Fruit fly (Drosophila melanogaster) whole organism, prepupa: ENCODE results near the gene Hsc20.

Experiments
- Blimp-1 ChIP-seq: fragments of 200-800 bp; sonication (Bioruptor generic); optimal IDR thresholded peaks from 3 replicates; lab custom pipeline; 2017; ENCODE audit warnings: missing biosample characterization, missing genetic modification characterization, mild to moderate bottlenecking, moderate library complexity, missing genetic modification reagents
- CG10631 ChIP-seq: fragments of 200-800 bp; sonication (Bioruptor generic); optimal IDR thresholded peaks from 2 replicates; lab custom pipeline; 2016; ENCODE audit warnings: missing biosample characterization, missing genetic modification characterization
- CG11902 ChIP-seq: fragments of 200-800 bp; sonication (Bioruptor generic); optimal IDR thresholded peaks from 3 replicates; lab custom pipeline; 2016; ENCODE audit warnings: missing biosample characterization, missing genetic modification characterization
- CG15336 ChIP-seq: fragments of 200-800 bp; sonication (Bioruptor generic); IDR thresholded peaks from 2 replicates; pipeline ENCODE4 v1.3.6; 2022; ENCODE audit warnings: missing biosample characterization, missing genetic modification characterization
- CG1621 ChIP-seq: fragments of 200-800 bp; sonication (Bioruptor generic); optimal IDR thresholded peaks from 3 replicates; lab custom pipeline; 2018; ENCODE audit warnings: missing biosample characterization, mild to moderate bottlenecking, missing genetic modification characterization
- CG16779 ChIP-seq: fragments of 200-800 bp; sonication (Bioruptor generic); optimal IDR thresholded peaks from 3 replicates; lab custom pipeline; 2017; ENCODE audit warnings: missing biosample characterization, mild to moderate bottlenecking, missing genetic modification characterization
- CG31627 ChIP-seq: fragments of 200-800 bp; sonication (Bioruptor generic); optimal IDR thresholded peaks from 3 replicates; lab custom pipeline; 2016; ENCODE audit warnings: missing biosample characterization, missing genetic modification characterization
- CG32006 ChIP-seq: fragments of 200-800 bp; sonication (Bioruptor generic); optimal IDR thresholded peaks from 3 replicates; lab custom pipeline; 2017; ENCODE audit warnings: missing biosample characterization, mild to moderate bottlenecking, missing genetic modification characterization
- CG34406 ChIP-seq: fragments of 200-800 bp; sonication (Bioruptor generic); optimal IDR thresholded peaks from 3 replicates; lab custom pipeline; 2016; ENCODE audit warnings: missing biosample characterization, missing genetic modification characterization
- CG3919 ChIP-seq: fragments of 200-800 bp; sonication (Bioruptor generic); optimal IDR thresholded peaks from 3 replicates; lab custom pipeline; 2016; ENCODE audit warnings: missing biosample characterization, missing genetic modification characterization
- CG4318 ChIP-seq: fragments of 200-800 bp; sonication (Bioruptor generic); optimal IDR thresholded peaks from 3 replicates; lab custom pipeline; 2017; ENCODE audit warnings: missing biosample characterization, mild to moderate bottlenecking, missing genetic modification characterization
- CG6163 ChIP-seq: fragments of 200-800 bp; sonication (Bioruptor generic); IDR thresholded peaks from 3 replicates; pipeline ENCODE4 v1.3.6; 2022; ENCODE audit warnings: missing biosample characterization, missing genetic modification characterization
- CG6276 ChIP-seq: fragments of 200-800 bp; sonication (Bioruptor generic); optimal IDR thresholded peaks from 2 replicates; lab custom pipeline; 2017; ENCODE audit warnings: missing biosample characterization, mild to moderate bottlenecking, missing genetic modification characterization
- CG6854 ChIP-seq: fragments of 200-800 bp; sonication (Bioruptor generic); optimal IDR thresholded peaks from 2 replicates; lab custom pipeline; 2017; ENCODE audit warnings: missing biosample characterization, mild to moderate bottlenecking, missing genetic modification characterization
- CG7368 ChIP-seq: fragments of 200-800 bp; sonication (Bioruptor generic); optimal IDR thresholded peaks from 3 replicates; lab custom pipeline; 2016; ENCODE audit warnings: missing biosample characterization, missing genetic modification characterization
- CG8119 ChIP-seq: fragments of 200-800 bp; sonication (Bioruptor generic); IDR thresholded peaks from 3 replicates; pipeline ENCODE4 v1.3.6; 2022; ENCODE audit warnings: missing biosample characterization, missing genetic modification characterization
- CG8319 ChIP-seq: fragments of 200-800 bp; sonication (Bioruptor generic); optimal IDR thresholded peaks from 3 replicates; lab custom pipeline; 2016; ENCODE audit warnings: missing biosample characterization, missing genetic modification characterization
- CG8632 ChIP-seq: fragments of 200-800 bp; sonication (Bioruptor generic); optimal IDR thresholded peaks from 3 replicates; lab custom pipeline; 2016; ENCODE audit warnings: missing biosample characterization, missing genetic modification characterization
- CG9139 ChIP-seq: fragments of 200-800 bp; sonication (Bioruptor generic); optimal IDR thresholded peaks from 3 replicates; lab custom pipeline; 2017; ENCODE audit warnings: missing biosample characterization, mild to moderate bottlenecking, missing genetic modification characterization
- Eip75B ChIP-seq: fragments of 200-800 bp; sonication (Bioruptor generic); optimal IDR thresholded peaks from 3 replicates; lab custom pipeline; 2016; ENCODE audit warnings: missing biosample characterization, missing genetic modification characterization
- Eip78C ChIP-seq: fragments of 200-800 bp; sonication (Bioruptor generic); peaks from one replicate; lab custom pipeline; 2016; ENCODE audit warnings: missing biosample characterization, missing genetic modification characterization
- Eip93F ChIP-seq: fragments of 200-800 bp; sonication (Bioruptor generic); optimal IDR thresholded peaks from 2 replicates; lab custom pipeline; 2016; ENCODE audit warnings: missing biosample characterization, mild to moderate bottlenecking, missing genetic modification characterization
- Ets21C ChIP-seq: fragments of 200-800 bp; sonication (Bioruptor generic); optimal IDR thresholded peaks from 3 replicates; lab custom pipeline; 2016; ENCODE audit warnings: missing biosample characterization, missing genetic modification characterization
- Ets96B ChIP-seq: fragments of 200-800 bp; optimal IDR thresholded peaks from 2 replicates; lab custom pipeline; 2019; ENCODE audit warnings: missing biosample characterization, mild to moderate bottlenecking, missing genetic modification characterization, moderate library complexity
- Gug ChIP-seq: fragments of 200-800 bp; sonication (Bioruptor generic); IDR thresholded peaks from 2 replicates; pipeline ENCODE4 v1.3.6; 2022; ENCODE audit warnings: missing biosample characterization, missing genetic modification characterization
- Hr39 ChIP-seq: fragments of 200-800 bp; sonication (Bioruptor generic); optimal IDR thresholded peaks from 2 replicates; lab custom pipeline; 2016; ENCODE audit warnings: missing biosample characterization, missing genetic modification characterization
- Hr4 ChIP-seq: fragments of 200-800 bp; sonication (Bioruptor generic); optimal IDR thresholded peaks from 3 replicates; lab custom pipeline; 2016; ENCODE audit warnings: missing biosample characterization, missing genetic modification characterization
- Met ChIP-seq: fragments of 200-800 bp; sonication (Bioruptor generic); optimal IDR thresholded peaks from 3 replicates; lab custom pipeline; 2016; ENCODE audit warnings: missing biosample characterization, missing genetic modification characterization
- OdsH ChIP-seq: fragments of 200-800 bp; sonication (Bioruptor generic); optimal IDR thresholded peaks from 3 replicates; lab custom pipeline; 2016; ENCODE audit warnings: missing biosample characterization, missing genetic modification characterization
- Smox ChIP-seq: fragments of 200-800 bp; sonication (Bioruptor generic); optimal IDR thresholded peaks from 3 replicates; lab custom pipeline; 2016; ENCODE audit warnings: missing biosample characterization, missing genetic modification characterization
- Sox102F ChIP-seq: fragments of 200-800 bp; sonication (Bioruptor generic); optimal IDR thresholded peaks from 2 replicates; lab custom pipeline; 2016; ENCODE audit warnings: missing biosample characterization, mild to moderate bottlenecking, missing genetic modification characterization
- Sox14 ChIP-seq: fragments of 200-800 bp; sonication (Bioruptor generic); optimal IDR thresholded peaks from 3 replicates; lab custom pipeline; 2016; ENCODE audit warnings: missing biosample characterization, missing genetic modification characterization
- achi ChIP-seq: fragments of 200-800 bp; sonication (Bioruptor generic); optimal IDR thresholded peaks from 3 replicates; lab custom pipeline; 2016; ENCODE audit warnings: missing biosample characterization, missing genetic modification characterization
- acj6 ChIP-seq: fragments of 200-800 bp; sonication (Bioruptor generic); optimal IDR thresholded peaks from 3 replicates; lab custom pipeline; 2016; ENCODE audit warnings: missing biosample characterization, missing genetic modification characterization
- cyc ChIP-seq: fragments of 200-800 bp; sonication (Bioruptor generic); optimal IDR thresholded peaks from 3 replicates; lab custom pipeline; 2016; ENCODE audit warnings: missing biosample characterization, missing genetic modification characterization
- dac ChIP-seq: fragments of 200-800 bp; sonication (Bioruptor generic); optimal IDR thresholded peaks from 2 replicates; lab custom pipeline; 2017; ENCODE audit warnings: missing biosample characterization, mild to moderate bottlenecking, missing genetic modification characterization
- dsx ChIP-seq: fragments of 200-800 bp; optimal IDR thresholded peaks from 3 replicates; lab custom pipeline; 2019; ENCODE audit warnings: missing biosample characterization, mild to moderate bottlenecking, missing genetic modification characterization, moderate library complexity; ENCODE audit not compliant: poor library complexity, severe bottlenecking
- eg ChIP-seq: fragments of 200-800 bp; sonication (Bioruptor generic); IDR thresholded peaks from 3 replicates; pipeline ENCODE4 v1.3.6; 2022; ENCODE audit warnings: missing biosample characterization, missing genetic modification characterization
- esn ChIP-seq: fragments of 200-800 bp; sonication (Bioruptor generic); optimal IDR thresholded peaks from 2 replicates; lab custom pipeline; 2016; ENCODE audit warnings: missing biosample characterization, mild to moderate bottlenecking, missing genetic modification characterization, moderate library complexity
- fd59A ChIP-seq: fragments of 200-800 bp; sonication (Bioruptor generic); optimal IDR thresholded peaks from 2 replicates; lab custom pipeline; 2017; ENCODE audit warnings: missing biosample characterization, mild to moderate bottlenecking, missing genetic modification characterization, missing genetic modification reagents
- fd85E ChIP-seq: fragments of 200-800 bp; sonication (Bioruptor generic); optimal IDR thresholded peaks from 3 replicates; lab custom pipeline; 2016; ENCODE audit warnings: missing biosample characterization, missing genetic modification characterization
- net ChIP-seq: fragments of 200-800 bp; sonication (Bioruptor generic); optimal IDR thresholded peaks from 3 replicates; lab custom pipeline; 2016; ENCODE audit warnings: missing biosample characterization, missing genetic modification characterization
- pdm3 ChIP-seq: fragments of 200-800 bp; sonication (Bioruptor generic); optimal IDR thresholded peaks from 3 replicates; lab custom pipeline; 2016; ENCODE audit warnings: missing biosample characterization, missing genetic modification characterization
- salr ChIP-seq, 2 experiments: fragments of 200-800 bp; sonication (Bioruptor generic); optimal IDR thresholded peaks; 3 replicates each; lab custom pipeline; 2016 to 2018; ENCODE audit warnings: missing biosample characterization in 2 of 2, missing genetic modification characterization in 2 of 2, mild to moderate bottlenecking in 1 of 2
- spab ChIP-seq: fragments of 200-800 bp; sonication (Bioruptor generic); optimal IDR thresholded peaks from 2 replicates; lab custom pipeline; 2017; ENCODE audit warnings: missing biosample characterization, mild to moderate bottlenecking, missing genetic modification characterization, missing genetic modification reagents
- svp ChIP-seq: fragments of 200-800 bp; sonication (Bioruptor generic); peaks from one replicate; lab custom pipeline; 2016; ENCODE audit warnings: missing biosample characterization, missing genetic modification characterization
- vri ChIP-seq: fragments of 200-800 bp; sonication (Bioruptor generic); optimal IDR thresholded peaks from 3 replicates; lab custom pipeline; 2016; ENCODE audit warnings: missing biosample characterization, mild to moderate bottlenecking, missing genetic modification characterization

Gene Hsc20

dm6 chr3L:16199929-16200328 lies 33.0 kb upstream of the Hsc20 start, which contains the start of gene CG33689:
CG33689 (plus strand) TSS chr3L:16200229.
- TF ChIP-seq CG6276 (GFP tag; lab: Kevin White, UChicago) (no peak), svp (GFP tag; lab: Kevin White, UChicago) (peak; percentile 19)
- TF ChIP-seq, all 60 proteins: peak for 1

- TF ChIP-seq CG9139 (no peak), Ets21C (GFP tag; lab: Kevin White, UChicago) (no peak), CG31627 (no peak), salr (GFP tag; optimal IDR thresholded peaks at IDR 0.05; lab: Kevin White, UChicago) (no peak), CG6276 (GFP tag; lab: Kevin White, UChicago) (no peak), CG3919 (no peak), vri (GFP tag; lab: Kevin White, UChicago) (no peak), CG32006 (GFP tag; lab: Kevin White, UChicago) (no peak), CG34406 (GFP tag; lab: Kevin White, UChicago) (no peak), CG10631 (no peak)
These were observed 31.9 kb upstream of the Hsc20 start, which contains the start of gene dls for dm6 chr3L:16201028-16201427. dls (plus strand) TSS chr3L:16201328.

dm6 chr3L:16202550-16202949 lies 30.4 kb upstream of the Hsc20 start:
- TF ChIP-seq Eip93F (GFP tag; lab: Kevin White, UChicago) (peak; percentile 12), achi (GFP tag; lab: Kevin White, UChicago) (peak; percentile 30), net (GFP tag; lab: Kevin White, UChicago) (peak; percentile 3), Eip78C (GFP tag; lab: Kevin White, UChicago) (peak; percentile 92), Ets96B (tag; lab: Kevin White, UChicago) (peak; percentile 52), CG15336 (GFP tag; lab: Robert Waterston, UW) (0 out of 2 replicates have a peak, but pooled peaks have one; percentile 35), CG6276 (GFP tag; lab: Kevin White, UChicago) (no peak), CG8632 (GFP tag; lab: Kevin White, UChicago) (peak; percentile 43), svp (GFP tag; lab: Kevin White, UChicago) (peak; percentile 83), acj6 (GFP tag; lab: Kevin White, UChicago) (peak; percentile 50), Hr4 (GFP tag; lab: Kevin White, UChicago) (peak; percentile 16), esn (peak; percentile 57), dsx (no peak), CG1621 (tag; lab: Kevin White, UChicago) (peak; percentile 26), Smox (GFP tag; lab: Kevin White, UChicago) (peak; percentile 57), dac (GFP tag; lab: Kevin White, UChicago) (no peak), CG11902 (GFP tag; lab: Kevin White, UChicago) (peak; percentile 0), Sox14 (peak; percentile 56), eg (GFP tag; lab: Robert Waterston, UW) (no peak), spab (GFP tag; lab: Kevin White, UChicago) (peak; percentile 62), fd59A (GFP tag; lab: Kevin White, UChicago) (peak; percentile 48), CG34406 (GFP tag; lab: Kevin White, UChicago) (peak; percentile 30), Eip75B (GFP tag; lab: Kevin White, UChicago) (peak; percentile 54), CG8119 (GFP tag; lab: Robert Waterston, UW) (peak; percentile 45; the same call in 1 of the 3 replicates), CG6854 (GFP tag; lab: Kevin White, UChicago) (no peak), OdsH (GFP tag; lab: Kevin White, UChicago) (peak; percentile 28), Met (GFP tag; lab: Kevin White, UChicago) (peak; percentile 63), CG7368 (GFP tag; lab: Kevin White, UChicago) (peak; percentile 23), Blimp-1 (no peak), fd85E (no peak), Sox102F (GFP tag; lab: Kevin White, UChicago) (peak; percentile 56), CG9139 (peak; percentile 44), CG32006 (GFP tag; lab: Kevin White, UChicago) (peak; percentile 46), CG6163 (GFP tag; lab: Robert Waterston, UW) (no peak), CG3919 (peak; percentile 71), CG31627 (peak; percentile 53), cyc (peak; percentile 31), vri (GFP tag; lab: Kevin White, UChicago) (peak; percentile 83), Gug (GFP tag; lab: Robert Waterston, UW) (no peak), Hr39 (GFP tag; lab: Kevin White, UChicago) (peak; percentile 58), pdm3 (GFP tag; lab: Kevin White, UChicago) (peak; percentile 53), salr (GFP tag; optimal IDR thresholded peaks at IDR 0.05; lab: Kevin White, UChicago) (no peak), CG8319 (GFP tag; lab: Kevin White, UChicago) (peak; percentile 32), CG16779 (tag; lab: Kevin White, UChicago) (no peak), CG4318 (GFP tag; lab: Kevin White, UChicago) (no peak)
